Worm (Caenorhabditis elegans): Measurements from ENCODE around the gene metl-6.

The metl-6 gene

ce11 chrIII:3898850-3899249 lies 22.7 kb downstream of the metl-6 start (continued):
- no peak for TF ChIP-seq ama-1 (optimal IDR thresholded peaks at IDR 0.05)
- peak; percentile 7 for TF ChIP-seq fkh-10 (GFP tag; optimal IDR thresholded peaks at IDR 0.05)
- no peak for TF ChIP-seq sox-4 (tag; optimal IDR thresholded peaks at IDR 0.05)
- TF ChIP-seq isw-1 (GFP tag; IDR thresholded peaks at IDR 0.05), result peak; percentile 7; the same call in 1 of the 2 replicates
- peak; percentile 29 to 59 for TF ChIP-seq lsy-2 (tag; optimal IDR thresholded peaks at IDR 0.05)
- TF ChIP-seq unc-98 (GFP tag; IDR thresholded peaks at IDR 0.05), result no peak
- no peak for TF ChIP-seq ceh-63 (GFP tag; optimal IDR thresholded peaks at IDR 0.05)
- TF ChIP-seq egl-13 (tag; optimal IDR thresholded peaks at IDR 0.05), result peak; percentile 3
- TF ChIP-seq mab-9 (GFP tag; IDR thresholded peaks at IDR 0.05), result no peak

- no peak for TF ChIP-seq efl-1 (optimal IDR thresholded peaks at IDR 0.05)
- peak in 1 of 2 experiments; percentile 30 for TF ChIP-seq efl-1 (GFP tag; optimal IDR thresholded peaks at IDR 0.05 in 1 of 2)
- no peak for TF ChIP-seq lin-39 (tag; optimal IDR thresholded peaks at IDR 0.05)
Measured at ce11 chrIII:3898354-3898753, 23.2 kb downstream of the metl-6 start.

- 0 out of 2 replicates have a peak, but pooled peaks have one; percentile 9 for TF ChIP-seq mab-9 (GFP tag; IDR thresholded peaks at IDR 0.05)
- 0 out of 2 replicates have a peak, but pooled peaks have one; percentile 4 for TF ChIP-seq unc-98 (GFP tag; IDR thresholded peaks at IDR 0.05)
Measured at ce11 chrIII:3897116-3897845, 24.2 kb downstream of the metl-6 start.

- TF ChIP-seq sox-4 (tag; optimal IDR thresholded peaks at IDR 0.05), result no peak
- no peak for TF ChIP-seq hlh-4 (tag; optimal IDR thresholded peaks at IDR 0.05)
- TF ChIP-seq C16A3.4 (tag; optimal IDR thresholded peaks at IDR 0.05), result no peak
- TF ChIP-seq fos-1 (tag; optimal IDR thresholded peaks at IDR 0.05), result no peak
- TF ChIP-seq unc-98 (GFP tag; IDR thresholded peaks at IDR 0.05), result no peak
- no peak for TF ChIP-seq egl-27 (tag; optimal IDR thresholded peaks at IDR 0.05)
- no peak for TF ChIP-seq snpc-4 (tag; optimal IDR thresholded peaks at IDR 0.05)
- no peak for TF ChIP-seq F16B12.6 (tag; optimal IDR thresholded peaks at IDR 0.05)
Measured at ce11 chrIII:3893992-3894391, 27.5 kb downstream of the metl-6 start.

- no peak for TF ChIP-seq mep-1 (tag; optimal IDR thresholded peaks at IDR 0.05)
- no peak for TF ChIP-seq efl-1 (optimal IDR thresholded peaks at IDR 0.05)
- TF ChIP-seq efl-1 (GFP tag; optimal IDR thresholded peaks at IDR 0.05 in 1 of 2), result peak in 1 of 2 experiments; percentile 78
Measured at ce11 chrIII:3889896-3890295, 31.6 kb downstream of the metl-6 start.

ce11 chrIII:3887586-3887985 lies 33.9 kb downstream of the metl-6 start:
- TF ChIP-seq lsy-2 (tag; optimal IDR thresholded peaks at IDR 0.05) (peak in 1 of 2 experiments; percentile 35), lin-15B (tag; optimal IDR thresholded peaks at IDR 0.05) (peak; percentile 57), efl-1 (optimal IDR thresholded peaks at IDR 0.05) (no peak), efl-1 (GFP tag; optimal IDR thresholded peaks at IDR 0.05 in 1 of 2) (peak; percentile 48 to 94), unc-30 (tag; optimal IDR thresholded peaks at IDR 0.05) (no peak), blmp-1 (tag; optimal IDR thresholded peaks at IDR 0.05) (peak; percentile 37), dpl-1 (GFP tag; optimal IDR thresholded peaks at IDR 0.05) (peak in 1 of 3 experiments; percentile 49), ceh-82 (tag; optimal IDR thresholded peaks at IDR 0.05) (peak in 1 of 3 experiments; percentile 12), nhr-20 (tag; optimal IDR thresholded peaks at IDR 0.05) (peak; percentile 24), jun-1 (tag; optimal IDR thresholded peaks at IDR 0.05) (peak; percentile 15), aly-2 (tag; optimal IDR thresholded peaks at IDR 0.05) (no peak), lin-35 (GFP tag; optimal IDR thresholded peaks at IDR 0.05) (peak; percentile 44 to 50), nhr-77 (tag; optimal IDR thresholded peaks at IDR 0.05) (peak; percentile 10), elt-2 (tag; optimal IDR thresholded peaks at IDR 0.05) (peak; percentile 29), lin-14 (GFP tag; optimal IDR thresholded peaks at IDR 0.05) (peak; percentile 58), ceh-63 (GFP tag; optimal IDR thresholded peaks at IDR 0.05) (no peak), pqm-1 (tag; optimal IDR thresholded peaks at IDR 0.05) (peak; percentile 59)

Measured in whole organism, L1 larva.